Worm (Caenorhabditis elegans): ENCODE measurements around the gene Y22F5A.11.

Y22F5A.11 gene

ce11 chrV:10238665-10239064 is 36.8 kb downstream of the Y22F5A.11 start, which contains the start of gene fubl-1:
Gene fubl-1 (minus strand): TSS chrV:10238866.
- TF ChIP-seq ceh-13 (GFP tag; optimal IDR thresholded peaks at IDR 0.05), result no peak
- peak; percentile 37 for TF ChIP-seq hmg-4 (GFP tag; optimal IDR thresholded peaks at IDR 0.05)

ce11 chrV:10237959-10238444 is 37.4 kb downstream of the Y22F5A.11 start:
- TF ChIP-seq tra-4 (tag; optimal IDR thresholded peaks at IDR 0.05) (no peak), B0310.2 (tag; optimal IDR thresholded peaks at IDR 0.05) (no peak), scrt-1 (GFP tag; IDR thresholded peaks at IDR 0.05) (no peak), hmbx-1 (tag; optimal IDR thresholded peaks at IDR 0.05) (no peak), tbx-11 (GFP tag; IDR thresholded peaks at IDR 0.05) (no peak), F13C5.2 (tag; optimal IDR thresholded peaks at IDR 0.05) (no peak), pes-1 (GFP tag; IDR thresholded peaks at IDR 0.05) (no peak)

ce11 chrV:10237171-10237570 is 38.3 kb downstream of the Y22F5A.11 start:
- TF ChIP-seq aly-1 (tag; optimal IDR thresholded peaks at IDR 0.05), result no peak
- no peak for TF ChIP-seq sea-1 (GFP tag; conservative IDR thresholded peaks at IDR 0.05)
- no peak for TF ChIP-seq F13C5.2 (tag; optimal IDR thresholded peaks at IDR 0.05)
- TF ChIP-seq hmbx-1 (tag; optimal IDR thresholded peaks at IDR 0.05), result no peak
- TF ChIP-seq ceh-13 (GFP tag; optimal IDR thresholded peaks at IDR 0.05), result no peak
- no peak for TF ChIP-seq ceh-36 (tag; optimal IDR thresholded peaks at IDR 0.05)
- no peak for TF ChIP-seq B0310.2 (tag; optimal IDR thresholded peaks at IDR 0.05)

- TF ChIP-seq B0310.2 (tag; optimal IDR thresholded peaks at IDR 0.05) (no peak), ama-1 (optimal IDR thresholded peaks at IDR 0.05) (no peak), aly-1 (tag; optimal IDR thresholded peaks at IDR 0.05) (no peak), tra-4 (tag; optimal IDR thresholded peaks at IDR 0.05) (no peak), hnd-1 (tag; optimal IDR thresholded peaks at IDR 0.05) (no peak), flt-1 (GFP tag; IDR thresholded peaks at IDR 0.05) (no peak), hmg-4 (GFP tag; optimal IDR thresholded peaks at IDR 0.05) (no peak), ceh-36 (tag; optimal IDR thresholded peaks at IDR 0.05) (no peak), tbx-37 (GFP tag; conservative IDR thresholded peaks at IDR 0.05) (no peak), pes-1 (GFP tag; IDR thresholded peaks at IDR 0.05) (no peak), scrt-1 (GFP tag; IDR thresholded peaks at IDR 0.05) (no peak), ceh-13 (GFP tag; optimal IDR thresholded peaks at IDR 0.05) (no peak), tbx-11 (GFP tag; IDR thresholded peaks at IDR 0.05) (no peak)
Measured at ce11 chrV:10233330-10233729, 42.1 kb downstream of the Y22F5A.11 start, which contains the start of gene str-182. Gene str-182 (minus strand): TSS chrV:10233430.

ce11 chrV:10230932-10231331 is 44.5 kb downstream of the Y22F5A.11 start, which contains the start of gene fipr-6:
Gene fipr-6 (plus strand): TSS chrV:10231232.
- TF ChIP-seq pes-1 (GFP tag; IDR thresholded peaks at IDR 0.05), result no peak
- TF ChIP-seq ceh-36 (tag; optimal IDR thresholded peaks at IDR 0.05), result no peak
- no peak for TF ChIP-seq sea-1 (GFP tag; conservative IDR thresholded peaks at IDR 0.05)
- TF ChIP-seq ceh-13 (GFP tag; optimal IDR thresholded peaks at IDR 0.05), result no peak
- no peak for TF ChIP-seq scrt-1 (GFP tag; IDR thresholded peaks at IDR 0.05)
- no peak for TF ChIP-seq ama-1 (optimal IDR thresholded peaks at IDR 0.05)

- no peak for TF ChIP-seq ama-1 (optimal IDR thresholded peaks at IDR 0.05)
- TF ChIP-seq flt-1 (GFP tag; IDR thresholded peaks at IDR 0.05), result no peak
- no peak for TF ChIP-seq F13C5.2 (tag; optimal IDR thresholded peaks at IDR 0.05)
- TF ChIP-seq ceh-13 (GFP tag; optimal IDR thresholded peaks at IDR 0.05), result no peak
- no peak for TF ChIP-seq ets-7 (tag; optimal IDR thresholded peaks at IDR 0.05)
- TF ChIP-seq tbx-11 (GFP tag; IDR thresholded peaks at IDR 0.05), result no peak
- TF ChIP-seq B0310.2 (tag; optimal IDR thresholded peaks at IDR 0.05), result no peak
- TF ChIP-seq sea-1 (GFP tag; conservative IDR thresholded peaks at IDR 0.05), result no peak
- TF ChIP-seq tbx-37 (GFP tag; conservative IDR thresholded peaks at IDR 0.05), result no peak
- TF ChIP-seq ceh-36 (tag; optimal IDR thresholded peaks at IDR 0.05), result no peak
- TF ChIP-seq pes-1 (GFP tag; IDR thresholded peaks at IDR 0.05), result no peak
- no peak for TF ChIP-seq tra-4 (tag; optimal IDR thresholded peaks at IDR 0.05)
- TF ChIP-seq hnd-1 (tag; optimal IDR thresholded peaks at IDR 0.05), result no peak
- TF ChIP-seq aly-1 (tag; optimal IDR thresholded peaks at IDR 0.05), result no peak
- TF ChIP-seq scrt-1 (GFP tag; IDR thresholded peaks at IDR 0.05), result no peak
- TF ChIP-seq hmbx-1 (tag; optimal IDR thresholded peaks at IDR 0.05), result no peak
- no peak for TF ChIP-seq hmg-4 (GFP tag; optimal IDR thresholded peaks at IDR 0.05)
Measured at ce11 chrV:10229222-10229879, 46.1 kb downstream of the Y22F5A.11 start, which contains the start of the genes pyt-1 and fipr-7. Gene pyt-1 (minus strand): TSS chrV:10229322. Gene fipr-7 (plus strand): TSS chrV:10229829.

- TF ChIP-seq flt-1 (GFP tag; IDR thresholded peaks at IDR 0.05), result no peak
Measured at ce11 chrV:10228360-10228759, 47.1 kb downstream of the Y22F5A.11 start, which contains the start of gene fipr-4. Gene fipr-4 (minus strand): TSS chrV:10228460.

- TF ChIP-seq ceh-13 (GFP tag; optimal IDR thresholded peaks at IDR 0.05) (no peak), hmbx-1 (tag; optimal IDR thresholded peaks at IDR 0.05) (no peak)
Measured at ce11 chrV:10227333-10227732, 48.1 kb downstream of the Y22F5A.11 start, which contains the start of gene ttr-19. Gene ttr-19 (minus strand): TSS chrV:10227433.

- TF ChIP-seq ceh-36 (tag; optimal IDR thresholded peaks at IDR 0.05), result no peak
- no peak for TF ChIP-seq hmbx-1 (tag; optimal IDR thresholded peaks at IDR 0.05)
- TF ChIP-seq scrt-1 (GFP tag; IDR thresholded peaks at IDR 0.05), result no peak
- TF ChIP-seq pes-1 (GFP tag; IDR thresholded peaks at IDR 0.05), result no peak
- no peak for TF ChIP-seq ets-7 (tag; optimal IDR thresholded peaks at IDR 0.05)
- TF ChIP-seq sea-1 (GFP tag; conservative IDR thresholded peaks at IDR 0.05), result no peak
- no peak for TF ChIP-seq hnd-1 (tag; optimal IDR thresholded peaks at IDR 0.05)
- no peak for TF ChIP-seq tbx-11 (GFP tag; IDR thresholded peaks at IDR 0.05)
- TF ChIP-seq B0310.2 (tag; optimal IDR thresholded peaks at IDR 0.05), result no peak
- no peak for TF ChIP-seq hmg-4 (GFP tag; optimal IDR thresholded peaks at IDR 0.05)
- TF ChIP-seq F13C5.2 (tag; optimal IDR thresholded peaks at IDR 0.05), result no peak
Measured at ce11 chrV:10225610-10226009, 49.8 kb downstream of the Y22F5A.11 start, which contains the start of gene daf-36. Gene daf-36 (minus strand): TSS chrV:10225710.
